Worm (Caenorhabditis elegans) whole organism, L1 larva: ENCODE data around the gene tif-1A.

Source experiments
- C16A3.4 ChIP-seq: fragments of 150-350 bp; optimal IDR thresholded peaks from 2 replicates; lab custom pipeline; 2014; ENCODE audit warnings: missing biosample characterization, missing genetic modification characterization
- ama-1 ChIP-seq: fragments of 150-350 bp; optimal IDR thresholded peaks from 2 replicates; lab custom pipeline; 2014
- blmp-1 ChIP-seq: fragments of 150-350 bp; optimal IDR thresholded peaks from 2 replicates; lab custom pipeline; 2014; ENCODE audit warnings: missing biosample characterization, missing genetic modification characterization
- ceh-8 ChIP-seq: fragments of 200-800 bp; sonication (Bioruptor generic); optimal IDR thresholded peaks from 2 replicates; lab custom pipeline; 2018; ENCODE audit warnings: mild to moderate bottlenecking, missing genetic modification characterization, moderate library complexity, missing compliant biosample characterization
- ceh-82 ChIP-seq, 3 experiments: fragments of 150-350 bp in 1 of 3; sonication (generic microtip) in 2 of 3; optimal IDR thresholded peaks; 2 replicates each; lab custom pipeline; 2014 to 2017; ENCODE audit warnings: missing biosample characterization in 3 of 3, missing genetic modification characterization in 3 of 3
- ces-1 ChIP-seq: fragments of 150-350 bp; optimal IDR thresholded peaks from 2 replicates; lab custom pipeline; 2014; ENCODE audit warnings: missing biosample characterization, missing genetic modification reagents, missing genetic modification characterization
- dpl-1 ChIP-seq, 3 experiments: fragments of 150-350 bp in 2 of 3; sonication (generic microtip) in 1 of 3; optimal IDR thresholded peaks; 2 replicates each; lab custom pipeline; 2014 to 2017; ENCODE audit warnings: missing biosample characterization in 3 of 3, missing genetic modification characterization in 3 of 3, missing genetic modification reagents in 3 of 3
- dsc-1 ChIP-seq: sonication (generic microtip); optimal IDR thresholded peaks from 2 replicates; lab custom pipeline; 2016; ENCODE audit warnings: mild to moderate bottlenecking, missing genetic modification characterization, missing compliant biosample characterization
- efl-1 ChIP-seq, 4 experiments: fragments of 150-350 bp; optimal IDR thresholded peaks in 3 of 4; peaks in 1 of 4; 1 replicate in 1 of 4; 2 replicates in 3 of 4; lab custom pipeline; 2014; ENCODE audit warnings: missing biosample characterization in 2 of 4, missing genetic modification characterization in 2 of 4, missing genetic modification reagents in 2 of 4
- egl-27 ChIP-seq, 2 experiments: fragments of 150-350 bp in 1 of 2; sonication (generic microtip); optimal IDR thresholded peaks; 3 replicates each; lab custom pipeline; 2017 to 2018; ENCODE audit warnings: missing biosample characterization in 2 of 2, missing genetic modification characterization in 2 of 2, missing genetic modification reagents in 2 of 2
- ets-5 ChIP-seq: fragments of 200-800 bp; sonication (Bioruptor generic); IDR thresholded peaks from 2 replicates; pipeline ENCODE4 v1.3.6; 2022; ENCODE audit warnings: missing genetic modification characterization, missing compliant biosample characterization
- fkh-4 ChIP-seq: sonication (generic microtip); optimal IDR thresholded peaks from 2 replicates; lab custom pipeline; 2016; ENCODE audit warnings: missing compliant biosample characterization, missing genetic modification characterization, borderline replicate concordance
- fkh-8 ChIP-seq: sonication (generic microtip); optimal IDR thresholded peaks from 2 replicates; lab custom pipeline; 2016; ENCODE audit warnings: mild to moderate bottlenecking, missing genetic modification characterization, missing compliant biosample characterization
- irx-1 ChIP-seq: sonication (generic microtip); optimal IDR thresholded peaks from 2 replicates; lab custom pipeline; 2016; ENCODE audit warnings: missing genetic modification characterization, missing compliant biosample characterization
- lin-13 ChIP-seq: fragments of 150-350 bp; optimal IDR thresholded peaks from 2 replicates; lab custom pipeline; 2014; ENCODE audit warnings: missing biosample characterization, missing genetic modification reagents, missing genetic modification characterization
- lin-14 ChIP-seq: fragments of 200-800 bp; sonication (Bioruptor generic); optimal IDR thresholded peaks from 2 replicates; lab custom pipeline; 2018; ENCODE audit warnings: mild to moderate bottlenecking, missing genetic modification characterization, moderate library complexity, missing compliant biosample characterization
- lin-15B ChIP-seq: fragments of 150-350 bp; sonication (generic microtip); optimal IDR thresholded peaks from 3 replicates; lab custom pipeline; 2014; ENCODE audit warnings: missing biosample characterization, missing genetic modification characterization
- lin-35 ChIP-seq, 2 experiments: fragments of 150-350 bp; optimal IDR thresholded peaks; 2 replicates each; lab custom pipeline; 2014; ENCODE audit warnings: missing biosample characterization in 2 of 2, missing genetic modification characterization in 2 of 2, missing genetic modification reagents in 2 of 2
- lir-3 ChIP-seq: sonication (generic microtip); optimal IDR thresholded peaks from 2 replicates; lab custom pipeline; 2016; ENCODE audit warnings: mild to moderate bottlenecking, missing genetic modification characterization, moderate library complexity, missing compliant biosample characterization; ENCODE audit not compliant: poor library complexity
- lsy-2 ChIP-seq, 2 experiments: fragments of 150-350 bp; optimal IDR thresholded peaks; 2 replicates each; lab custom pipeline; 2014; ENCODE audit warnings: missing biosample characterization in 2 of 2, missing genetic modification characterization in 2 of 2
- mdl-1 ChIP-seq, 2 experiments: fragments of 150-350 bp; optimal IDR thresholded peaks; 2 replicates each; lab custom pipeline; 2014 to 2017; ENCODE audit warnings: missing biosample characterization in 2 of 2, missing genetic modification characterization in 2 of 2, inconsistent platforms in 1 of 2
- mep-1 ChIP-seq: fragments of 150-350 bp; optimal IDR thresholded peaks from 2 replicates; lab custom pipeline; 2014; ENCODE audit warnings: missing biosample characterization, missing genetic modification characterization
- nhr-12 ChIP-seq: sonication (generic microtip); optimal IDR thresholded peaks from 2 replicates; lab custom pipeline; 2017; ENCODE audit warnings: missing biosample characterization, missing genetic modification characterization
- nhr-19 ChIP-seq: fragments of 200-800 bp; sonication (Bioruptor generic); conservative IDR thresholded peaks from 2 replicates; pipeline ENCODE4 v1.3.6; 2022; ENCODE audit warnings: missing genetic modification characterization, missing compliant biosample characterization
- nhr-20 ChIP-seq: sonication (generic microtip); optimal IDR thresholded peaks from 2 replicates; lab custom pipeline; 2016; ENCODE audit warnings: mild to moderate bottlenecking, missing genetic modification characterization, missing compliant biosample characterization
- nhr-47 ChIP-seq: sonication (generic microtip); optimal IDR thresholded peaks from 2 replicates; lab custom pipeline; 2016; ENCODE audit warnings: mild to moderate bottlenecking, missing genetic modification characterization, moderate library complexity, missing compliant biosample characterization
- nhr-71 ChIP-seq: sonication (generic microtip); optimal IDR thresholded peaks from 2 replicates; lab custom pipeline; 2016; ENCODE audit warnings: mild to moderate bottlenecking, missing genetic modification characterization, moderate library complexity, missing compliant biosample characterization
- nhr-90 ChIP-seq: sonication (generic microtip); optimal IDR thresholded peaks from 2 replicates; lab custom pipeline; 2016; ENCODE audit warnings: mild to moderate bottlenecking, missing genetic modification characterization, missing compliant biosample characterization; ENCODE audit not compliant: poor library complexity
- pax-3 ChIP-seq: fragments of 200-800 bp; sonication (Bioruptor generic); optimal IDR thresholded peaks from 2 replicates; lab custom pipeline; 2018; ENCODE audit warnings: mild to moderate bottlenecking, missing genetic modification characterization, moderate library complexity, missing compliant biosample characterization
- rnt-1 ChIP-seq: sonication (generic microtip); optimal IDR thresholded peaks from 2 replicates; lab custom pipeline; 2016; ENCODE audit warnings: mild to moderate bottlenecking, missing genetic modification characterization, moderate library complexity, missing compliant biosample characterization
- skn-1 ChIP-seq: fragments of 150-350 bp; optimal IDR thresholded peaks from 2 replicates; lab custom pipeline; 2014; ENCODE audit warnings: missing biosample characterization, missing genetic modification characterization
- snu-23 ChIP-seq: sonication (generic microtip); optimal IDR thresholded peaks from 2 replicates; lab custom pipeline; 2016; ENCODE audit warnings: missing genetic modification characterization, missing compliant biosample characterization
- sox-4 ChIP-seq: sonication (generic microtip); optimal IDR thresholded peaks from 2 replicates; lab custom pipeline; 2016; ENCODE audit warnings: missing genetic modification characterization, missing compliant biosample characterization
- sptf-1 ChIP-seq: fragments of 150-350 bp; optimal IDR thresholded peaks from 2 replicates; lab custom pipeline; 2014; ENCODE audit warnings: missing biosample characterization, missing genetic modification characterization
- swsn-7 ChIP-seq: sonication (generic microtip); optimal IDR thresholded peaks from 2 replicates; lab custom pipeline; 2016; ENCODE audit warnings: missing genetic modification characterization, missing compliant biosample characterization
- tbx-2 ChIP-seq: sonication (generic microtip); optimal IDR thresholded peaks from 2 replicates; lab custom pipeline; 2016; ENCODE audit warnings: missing genetic modification characterization, missing compliant biosample characterization
- unc-130 ChIP-seq: fragments of 150-350 bp; optimal IDR thresholded peaks from 2 replicates; lab custom pipeline; 2017; ENCODE audit warnings: missing biosample characterization, missing genetic modification characterization, inconsistent platforms
- unc-30 ChIP-seq: sonication (generic microtip); optimal IDR thresholded peaks from 2 replicates; lab custom pipeline; 2017; ENCODE audit warnings: missing biosample characterization, missing genetic modification characterization
- unc-86 ChIP-seq: sonication (generic microtip); optimal IDR thresholded peaks from 2 replicates; lab custom pipeline; 2016; ENCODE audit warnings: missing genetic modification characterization, missing compliant biosample characterization
- unc-98 ChIP-seq: fragments of 200-800 bp; sonication (Bioruptor generic); IDR thresholded peaks from 2 replicates; pipeline ENCODE4 v1.3.6; 2022; ENCODE audit warnings: missing genetic modification characterization, missing compliant biosample characterization
- vab-15 ChIP-seq: sonication (generic microtip); optimal IDR thresholded peaks from 2 replicates; lab custom pipeline; 2017; ENCODE audit warnings: missing genotype, mild to moderate bottlenecking, missing genetic modification characterization, missing compliant biosample characterization
- xbp-1 ChIP-seq: sonication (generic microtip); optimal IDR thresholded peaks from 2 replicates; lab custom pipeline; 2016; ENCODE audit warnings: missing genetic modification characterization, missing compliant biosample characterization
- ztf-11 ChIP-seq, 2 experiments: sonication (generic microtip); optimal IDR thresholded peaks; 2 replicates each; lab custom pipeline; 2016 to 2017; ENCODE audit warnings: missing genetic modification characterization in 2 of 2, missing biosample characterization in 1 of 2, missing compliant biosample characterization in 1 of 2
- ztf-4 ChIP-seq: fragments of 150-350 bp; optimal IDR thresholded peaks from 2 replicates; lab custom pipeline; 2014; ENCODE audit warnings: missing biosample characterization, missing genetic modification characterization

The tif-1A gene

DNA sequence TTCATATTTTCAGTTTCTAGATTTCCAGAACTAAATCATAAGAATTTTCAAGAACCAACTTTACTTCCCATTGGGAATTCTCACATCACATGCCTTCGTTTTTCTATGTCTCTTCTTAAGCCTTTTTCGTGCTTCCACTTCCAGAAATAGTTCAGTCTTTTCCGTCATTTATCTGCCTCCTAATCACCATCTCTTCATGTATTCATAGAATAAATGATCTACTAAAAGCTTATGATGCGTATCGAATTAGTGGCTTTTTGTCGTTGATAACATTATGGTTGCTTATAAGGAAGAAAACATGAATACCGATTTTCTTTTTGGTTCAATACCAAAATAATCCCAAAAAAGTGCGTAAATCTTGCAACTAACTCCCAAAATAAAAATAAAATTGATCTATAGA lies 49.1 kb downstream of the tif-1A start:
- TF ChIP-seq fkh-8 (tag; lab: Kevin White, UChicago) (peak; percentile 80), unc-98 (GFP tag; lab: Robert Waterston, UW) (no peak), nhr-71 (tag; lab: Kevin White, UChicago) (peak; percentile 10), sptf-1 (no peak), lin-13 (GFP tag; lab: Kevin White, UChicago) (no peak), nhr-47 (tag; lab: Kevin White, UChicago) (peak; percentile 48), dsc-1 (tag; lab: Kevin White, UChicago) (peak; percentile 91), unc-86 (tag; lab: Kevin White, UChicago) (peak; percentile 30), sox-4 (tag; lab: Kevin White, UChicago) (peak; percentile 79), pax-3 (tag; lab: Kevin White, UChicago) (peak; percentile 44), nhr-20 (tag; lab: Kevin White, UChicago) (no peak)

DNA sequence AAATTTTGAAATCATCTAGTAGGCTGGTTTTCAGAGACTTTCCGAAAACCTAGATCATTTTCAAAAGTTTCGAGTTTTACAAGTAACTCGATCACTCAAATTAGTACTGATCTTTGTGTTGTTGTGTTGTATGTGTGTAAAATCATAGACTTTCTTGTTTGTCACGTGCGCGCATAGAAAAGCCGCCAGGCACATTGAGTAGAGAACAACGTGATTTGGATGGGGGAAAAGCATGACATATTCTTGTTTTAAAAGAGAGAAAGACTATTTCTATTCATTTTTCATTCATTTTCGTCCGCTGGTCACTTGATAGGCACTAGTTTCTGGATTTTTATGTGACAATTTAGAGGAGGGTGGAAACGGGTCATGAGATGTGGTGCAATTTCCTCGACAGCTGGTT lies 49.7 kb downstream of the tif-1A start:
- TF ChIP-seq mdl-1 (tag; optimal IDR thresholded peaks at IDR 0.05; lab: Kevin White, UChicago) (peak in 1 of 2 experiments; percentile 90), snu-23 (GFP tag; lab: Kevin White, UChicago) (peak; percentile 54), unc-130 (tag; lab: Kevin White, UChicago) (peak; percentile 54), pax-3 (tag; lab: Kevin White, UChicago) (peak; percentile 57), lsy-2 (tag; optimal IDR thresholded peaks at IDR 0.05; lab: Kevin White, UChicago) (peak; percentile 42 to 58), rnt-1 (tag; lab: Kevin White, UChicago) (peak; percentile 34), lin-13 (GFP tag; lab: Kevin White, UChicago) (peak; percentile 19), C16A3.4 (peak; percentile 42), dpl-1 (GFP tag; optimal IDR thresholded peaks at IDR 0.05; lab: Kevin White, UChicago) (peak in 1 of 3 experiments; percentile 1), nhr-19 (GFP tag; lab: Robert Waterston, UW) (peak; percentile 49; the same call in 1 of the 2 replicates), ets-5 (GFP tag; lab: Robert Waterston, UW) (no peak), mep-1 (tag; lab: Kevin White, UChicago) (peak; percentile 52), tbx-2 (tag; lab: Kevin White, UChicago) (peak; percentile 45), unc-30 (no peak), fkh-8 (tag; lab: Kevin White, UChicago) (peak; percentile 67), swsn-7 (tag; lab: Kevin White, UChicago) (peak; percentile 37), nhr-12 (tag; lab: Kevin White, UChicago) (no peak), xbp-1 (peak; percentile 9), blmp-1 (tag; lab: Kevin White, UChicago) (peak; percentile 11), fkh-4 (no peak), lin-14 (peak; percentile 90), nhr-47 (tag; lab: Kevin White, UChicago) (peak; percentile 42), efl-1 (optimal IDR thresholded peaks at IDR 0.05; lab: Kevin White, UChicago) (peak in 1 of 2 experiments; percentile 30), efl-1 (GFP tag; optimal IDR thresholded peaks at IDR 0.05 in 1 of 2; lab: Kevin White, UChicago) (peak in 1 of 2 experiments; percentile 90), irx-1 (tag; lab: Kevin White, UChicago) (peak; percentile 25), dsc-1 (tag; lab: Kevin White, UChicago) (peak; percentile 46), nhr-20 (tag; lab: Kevin White, UChicago) (peak; percentile 62), ces-1 (GFP tag; lab: Kevin White, UChicago) (no peak), nhr-90 (tag; lab: Kevin White, UChicago) (no peak), vab-15 (tag; lab: Kevin White, UChicago) (peak; percentile 29), ceh-8 (GFP tag; lab: Kevin White, UChicago) (peak; percentile 37), skn-1 (no peak), ztf-11 (tag; optimal IDR thresholded peaks at IDR 0.05; lab: Kevin White, UChicago) (peak in 1 of 2 experiments; percentile 8), egl-27 (tag; optimal IDR thresholded peaks at IDR 0.05; lab: Kevin White, UChicago) (no peak), ztf-4 (tag; lab: Kevin White, UChicago) (peak; percentile 70), ama-1 (lab: Kevin White, UChicago) (peak; percentile 59), lir-3 (peak; percentile 38), lin-15B (no peak), ceh-82 (tag; optimal IDR thresholded peaks at IDR 0.05; lab: Kevin White, UChicago) (peak in 1 of 3 experiments; percentile 8), unc-86 (tag; lab: Kevin White, UChicago) (peak; percentile 22), nhr-71 (tag; lab: Kevin White, UChicago) (peak; percentile 85), lin-35 (GFP tag; optimal IDR thresholded peaks at IDR 0.05; lab: Kevin White, UChicago) (peak; percentile 20 to 70)
